Worm (Caenorhabditis elegans) whole organism, L4 larva: ENCODE data around the gene acr-20.
A peak's percentile ranks its signal among the peaks of the same experiment; 100 is the strongest.

Experiments used
- lin-1 ChIP-seq: fragments of 200-800 bp; sonication (Bioruptor generic); IDR thresholded peaks from 2 replicates; pipeline ENCODE4 v1.3.6; 2022; ENCODE audit warnings: missing genetic modification reagents, missing genetic modification characterization, missing compliant biosample characterization
- mdl-1 ChIP-seq, 2 experiments: fragments of 150-350 bp in 1 of 2; sonication (generic microtip) in 1 of 2; optimal IDR thresholded peaks; 2 replicates each; lab custom pipeline; 2014 to 2017; ENCODE audit warnings: missing biosample characterization in 2 of 2, missing genetic modification characterization in 2 of 2
- set-16 ChIP-seq: fragments of 200-800 bp; sonication (Bioruptor generic); IDR thresholded peaks from 2 replicates; pipeline ENCODE4 v1.3.6; 2022; ENCODE audit warnings: missing genetic modification reagents, missing genetic modification characterization, missing compliant biosample characterization
- unc-62 ChIP-seq, 3 experiments: fragments of 150-350 bp in 1 of 3; sonication (generic microtip); optimal IDR thresholded peaks in 2 of 3; peaks in 1 of 3; 1 replicate in 1 of 3; 2 replicates in 2 of 3; lab custom pipeline; 2014 to 2017; ENCODE audit warnings: missing biosample characterization in 3 of 3, missing genetic modification characterization in 3 of 3, missing genetic modification reagents in 3 of 3, missing genotype in 1 of 3
- zag-1 ChIP-seq: fragments of 150-350 bp; optimal IDR thresholded peaks from 2 replicates; lab custom pipeline; 2014; ENCODE audit warnings: missing biosample characterization, missing genetic modification characterization

DNA sequence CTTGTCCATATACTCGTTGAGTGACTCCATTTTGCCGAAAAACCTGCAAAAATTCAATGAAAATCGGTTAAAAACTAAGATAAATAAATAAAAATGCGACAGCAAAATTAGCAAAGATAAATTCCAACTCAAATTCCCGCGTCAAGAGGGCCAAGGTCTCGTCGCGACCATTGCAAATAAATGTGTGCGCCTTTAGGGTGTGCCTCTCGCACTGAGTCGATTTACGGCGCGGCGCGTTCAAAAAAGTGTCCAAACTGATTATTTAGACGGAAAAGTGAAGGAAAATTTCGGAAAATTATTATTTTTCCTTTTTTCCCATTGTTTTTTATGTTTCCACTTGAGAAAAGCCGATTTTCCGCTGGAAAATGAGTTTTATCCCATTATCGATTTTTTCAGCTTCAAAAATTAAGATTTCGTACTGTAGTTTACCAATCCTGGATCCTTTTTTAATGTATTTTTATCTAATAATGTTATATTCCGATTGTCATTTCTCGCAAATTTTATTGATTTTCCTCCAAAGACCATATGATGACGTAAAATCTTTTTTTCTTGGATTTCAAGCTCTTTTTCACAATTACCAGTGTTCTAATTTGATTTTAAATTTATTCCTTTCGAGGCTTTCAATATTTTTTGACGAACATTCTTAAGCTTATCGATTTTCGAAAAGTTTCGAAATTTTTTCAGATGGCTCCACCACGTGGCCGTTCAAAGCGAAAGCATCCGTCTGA lies 12.5 kb upstream of the acr-20 start, which contains the start of the genes kbp-3 and nurf-1:
- TF ChIP-seq set-16, result no peak
- no peak for TF ChIP-seq zag-1 (tag; lab: Kevin White, UChicago)
- peak in 1 of 2 experiments; percentile 32 for TF ChIP-seq mdl-1 (tag; optimal IDR thresholded peaks at IDR 0.05; lab: Kevin White, UChicago)
- TF ChIP-seq unc-62 (GFP tag; optimal IDR thresholded peaks at IDR 0.05 in 1 of 2; lab: Kevin White, UChicago), result peak in 1 of 2 experiments; percentile 2
- no peak for TF ChIP-seq unc-62 (tag; optimal IDR thresholded peaks at IDR 0.05; lab: Kevin White, UChicago)
- no peak for TF ChIP-seq lin-1 (GFP tag; lab: Robert Waterston, UW)
